Fruit fly (Drosophila melanogaster): ENCODE results near the gene rdo.

dm6 chr2L:18112435-18112834, 100.3 kb downstream of the rdo start:
- TF ChIP-seq tj (GFP tag; optimal IDR thresholded peaks at IDR 0.05): peak; percentile 94
- TF ChIP-seq pad (GFP tag; optimal IDR thresholded peaks at IDR 0.05): no peak
- no peak for TF ChIP-seq kay (GFP tag; ENCODE audit: borderline replicate concordance)
- no peak for TF ChIP-seq CG7101 (tag; optimal IDR thresholded peaks at IDR 0.05)
- TF ChIP-seq CG7045 (GFP tag; optimal IDR thresholded peaks at IDR 0.05): no peak
- no peak for TF ChIP-seq CG12768 (GFP tag; optimal IDR thresholded peaks at IDR 0.05)
- TF ChIP-seq Crg-1 (GFP tag; optimal IDR thresholded peaks at IDR 0.05): no peak
- no peak for TF ChIP-seq bab1 (GFP tag; optimal IDR thresholded peaks at IDR 0.05)
